Worm (Caenorhabditis elegans) whole organism, mixed stage, embryonic: ENCODE data around the gene math-8.
"Not testable (repeated sequence)": the region's sequence is repeated elsewhere in the genome, so short reads cannot be mapped to it uniquely, and the experiment has no call there.

ENCODE experiments used
- ham-2 ChIP-seq: fragments of 200-800 bp; sonication (Bioruptor generic); optimal IDR thresholded peaks from 2 replicates; lab custom pipeline; 2018; ENCODE audit warnings: mild to moderate bottlenecking, missing genetic modification characterization, missing compliant biosample characterization
- lsy-2 ChIP-seq: fragments of 150-350 bp; optimal IDR thresholded peaks from 2 replicates; lab custom pipeline; 2014; ENCODE audit warnings: missing biosample characterization, missing genetic modification characterization
- mab-5 ChIP-seq: fragments of 150-350 bp; optimal IDR thresholded peaks from 2 replicates; lab custom pipeline; 2014; ENCODE audit warnings: missing biosample characterization, missing genetic modification characterization
- nhr-237 ChIP-seq: fragments of 150-350 bp; optimal IDR thresholded peaks from 2 replicates; lab custom pipeline; 2014; ENCODE audit warnings: missing biosample characterization, missing genetic modification characterization
- pha-4 ChIP-seq: fragments of 150-350 bp; optimal IDR thresholded peaks from 2 replicates; lab custom pipeline; 2018; ENCODE audit warnings: missing biosample characterization, missing genetic modification reagents, missing genetic modification characterization
- unc-62 ChIP-seq: fragments of 150-350 bp; optimal IDR thresholded peaks from 2 replicates; lab custom pipeline; 2014; ENCODE audit warnings: missing biosample characterization, missing genetic modification reagents, missing genetic modification characterization

DNA sequence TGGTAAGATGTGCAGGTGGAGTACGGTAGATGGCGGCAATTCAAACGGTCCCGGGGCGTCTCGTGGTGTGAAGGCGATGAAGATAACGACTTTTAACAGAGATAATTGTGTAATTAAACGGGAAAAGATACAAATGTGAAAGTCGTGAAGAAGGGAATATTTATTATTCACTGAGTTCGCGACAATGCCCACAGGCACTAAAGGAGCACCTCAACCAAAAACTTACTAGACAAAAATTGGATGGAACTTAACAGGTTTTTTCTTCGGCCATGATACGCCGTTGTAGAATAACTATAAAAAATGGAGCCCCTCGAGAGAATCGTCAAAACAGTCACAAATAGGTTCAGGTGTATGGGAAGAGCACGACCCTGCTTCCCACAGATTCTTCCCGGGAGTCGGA, 26.6 kb downstream of the math-8 start, which contains the start of gene fbxb-98:
- TF ChIP-seq lsy-2; unc-62 (GFP tag; lab: Kevin White, UChicago); ham-2; pha-4 (tag; lab: Kevin White, UChicago); nhr-237; mab-5: not testable (repeated sequence)
